Worm (Caenorhabditis elegans): ENCODE results near the gene C04F6.9.

The C04F6.9 gene

DNA sequence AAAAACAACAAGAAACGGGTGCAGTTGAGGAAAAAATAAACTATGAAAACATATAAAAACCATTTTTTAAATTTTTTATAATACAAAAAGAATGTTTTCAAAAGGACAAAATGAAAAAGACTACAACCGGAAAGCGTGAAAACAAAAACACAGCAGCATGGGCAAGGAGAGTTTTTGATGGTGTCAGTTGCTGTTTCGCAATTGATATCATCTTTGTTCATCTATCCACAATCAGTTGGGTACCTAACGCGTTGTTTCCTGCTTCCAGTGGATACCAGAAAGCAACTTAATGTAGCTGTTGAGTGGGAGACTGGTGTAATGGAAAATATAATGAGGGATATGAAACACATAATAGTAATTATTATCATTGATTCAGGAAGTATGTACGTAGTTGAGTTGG is 38.0 kb downstream of the C04F6.9 start:
- TF ChIP-seq ama-1 (optimal IDR thresholded peaks at IDR 0.05) (no peak), hmbx-1 (tag; optimal IDR thresholded peaks at IDR 0.05) (no peak), F13C5.2 (tag; optimal IDR thresholded peaks at IDR 0.05) (no peak), flt-1 (GFP tag; IDR thresholded peaks at IDR 0.05) (no peak), scrt-1 (GFP tag; IDR thresholded peaks at IDR 0.05) (no peak), sea-1 (GFP tag; conservative IDR thresholded peaks at IDR 0.05) (no peak), hmg-4 (GFP tag; optimal IDR thresholded peaks at IDR 0.05) (no peak), tbx-37 (GFP tag; conservative IDR thresholded peaks at IDR 0.05) (no peak), tra-4 (tag; optimal IDR thresholded peaks at IDR 0.05) (no peak), ceh-13 (GFP tag; optimal IDR thresholded peaks at IDR 0.05) (no peak), ets-7 (tag; optimal IDR thresholded peaks at IDR 0.05) (no peak), pes-1 (GFP tag; IDR thresholded peaks at IDR 0.05) (no peak), tbx-11 (GFP tag; IDR thresholded peaks at IDR 0.05) (no peak), hnd-1 (tag; optimal IDR thresholded peaks at IDR 0.05) (no peak), aly-1 (tag; optimal IDR thresholded peaks at IDR 0.05) (no peak), ceh-36 (tag; optimal IDR thresholded peaks at IDR 0.05) (no peak), B0310.2 (tag; optimal IDR thresholded peaks at IDR 0.05) (no peak)

DNA sequence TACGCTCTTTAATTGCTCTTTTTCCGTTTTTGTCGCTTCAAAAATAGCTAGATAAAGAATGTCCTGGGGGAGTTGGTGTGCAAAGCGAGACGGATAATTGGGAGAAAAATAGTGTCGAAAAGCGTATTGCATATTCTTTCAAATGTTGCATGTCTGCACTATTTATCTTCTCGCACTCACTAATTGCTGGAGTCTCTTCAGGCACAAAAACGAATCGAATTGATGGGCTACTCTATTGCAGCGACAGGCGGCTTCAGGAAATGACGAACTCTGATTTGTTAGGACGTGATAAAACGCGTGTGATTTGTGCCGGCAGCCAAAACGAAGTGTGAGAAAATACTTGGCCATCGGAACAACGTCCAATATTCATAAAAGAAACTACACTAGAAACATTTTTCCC is 38.5 kb downstream of the C04F6.9 start:
- TF ChIP-seq B0310.2 (tag; optimal IDR thresholded peaks at IDR 0.05) (no peak), ceh-13 (GFP tag; optimal IDR thresholded peaks at IDR 0.05) (no peak), tbx-37 (GFP tag; conservative IDR thresholded peaks at IDR 0.05) (no peak), hmg-4 (GFP tag; optimal IDR thresholded peaks at IDR 0.05) (no peak), flt-1 (GFP tag; IDR thresholded peaks at IDR 0.05) (no peak), tbx-11 (GFP tag; IDR thresholded peaks at IDR 0.05) (no peak), ets-7 (tag; optimal IDR thresholded peaks at IDR 0.05) (no peak), hnd-1 (tag; optimal IDR thresholded peaks at IDR 0.05) (no peak), scrt-1 (GFP tag; IDR thresholded peaks at IDR 0.05) (no peak), F13C5.2 (tag; optimal IDR thresholded peaks at IDR 0.05) (no peak), hmbx-1 (tag; optimal IDR thresholded peaks at IDR 0.05) (no peak), sea-1 (GFP tag; conservative IDR thresholded peaks at IDR 0.05) (no peak), tra-4 (tag; optimal IDR thresholded peaks at IDR 0.05) (no peak), pes-1 (GFP tag; IDR thresholded peaks at IDR 0.05) (no peak), ceh-36 (tag; optimal IDR thresholded peaks at IDR 0.05) (no peak), ama-1 (optimal IDR thresholded peaks at IDR 0.05) (no peak), aly-1 (tag; optimal IDR thresholded peaks at IDR 0.05) (no peak)

DNA sequence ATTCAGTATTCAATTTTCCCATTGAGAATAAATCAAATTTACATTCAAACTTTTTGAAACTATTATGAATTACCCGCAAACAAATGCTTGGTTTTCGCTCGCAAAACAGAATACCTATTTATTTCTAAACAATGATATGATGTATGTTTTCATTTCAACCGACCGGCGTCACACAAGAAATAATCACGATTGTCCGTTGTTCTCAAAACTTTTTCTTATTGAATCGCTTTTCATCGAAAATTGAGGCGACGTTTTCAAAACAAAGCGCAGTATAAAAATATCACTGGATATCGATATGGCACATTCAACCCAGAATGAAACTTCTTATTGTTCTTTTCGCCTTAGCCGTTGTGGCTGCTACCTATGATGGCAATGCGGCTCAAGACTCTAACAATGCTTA is 39.7 kb downstream of the C04F6.9 start, which contains the start of gene ZK813.3:
ZK813.3 (plus strand) TSS at position 301 of the 400 bp plus-strand sequence.
- TF ChIP-seq flt-1 (GFP tag; IDR thresholded peaks at IDR 0.05) (no peak), tbx-37 (GFP tag; conservative IDR thresholded peaks at IDR 0.05) (no peak), B0310.2 (tag; optimal IDR thresholded peaks at IDR 0.05) (no peak), hmbx-1 (tag; optimal IDR thresholded peaks at IDR 0.05) (no peak), ama-1 (optimal IDR thresholded peaks at IDR 0.05) (no peak), scrt-1 (GFP tag; IDR thresholded peaks at IDR 0.05) (no peak)

DNA sequence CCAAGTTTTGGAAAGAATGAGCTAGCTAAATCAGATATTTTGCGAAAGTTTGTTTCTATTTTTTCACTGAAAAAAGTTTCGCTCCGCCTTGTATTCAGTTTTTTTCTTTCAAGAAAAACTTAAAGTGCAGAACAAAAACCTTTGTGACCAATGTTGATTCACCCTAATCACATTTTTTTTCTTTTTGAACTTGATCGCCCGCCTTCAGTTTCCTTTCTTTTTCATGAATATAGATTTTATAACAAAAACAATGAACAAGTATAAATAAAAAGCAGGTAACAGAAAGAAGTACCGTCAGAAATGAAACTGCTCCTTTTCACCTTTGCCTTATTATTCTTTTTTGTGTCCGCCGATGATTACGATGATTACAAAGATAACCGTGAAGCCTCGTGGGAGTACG is 41.7 kb downstream of the C04F6.9 start, which contains the start of gene ZK813.2:
ZK813.2 (plus strand) TSS at position 301 of the 400 bp plus-strand sequence.
- TF ChIP-seq aly-1 (tag; optimal IDR thresholded peaks at IDR 0.05) (no peak), tra-4 (tag; optimal IDR thresholded peaks at IDR 0.05) (no peak), hnd-1 (tag; optimal IDR thresholded peaks at IDR 0.05) (no peak), F13C5.2 (tag; optimal IDR thresholded peaks at IDR 0.05) (no peak), hmg-4 (GFP tag; optimal IDR thresholded peaks at IDR 0.05) (no peak), ceh-36 (tag; optimal IDR thresholded peaks at IDR 0.05) (no peak), ets-7 (tag; optimal IDR thresholded peaks at IDR 0.05) (no peak), ceh-13 (GFP tag; optimal IDR thresholded peaks at IDR 0.05) (no peak), B0310.2 (tag; optimal IDR thresholded peaks at IDR 0.05) (no peak), tbx-37 (GFP tag; conservative IDR thresholded peaks at IDR 0.05) (no peak), ama-1 (optimal IDR thresholded peaks at IDR 0.05) (no peak), hmbx-1 (tag; optimal IDR thresholded peaks at IDR 0.05) (no peak), sea-1 (GFP tag; conservative IDR thresholded peaks at IDR 0.05) (no peak), scrt-1 (GFP tag; IDR thresholded peaks at IDR 0.05) (no peak), tbx-11 (GFP tag; IDR thresholded peaks at IDR 0.05) (no peak), flt-1 (GFP tag; IDR thresholded peaks at IDR 0.05) (no peak), pes-1 (GFP tag; IDR thresholded peaks at IDR 0.05) (no peak)

- TF ChIP-seq pes-1 (GFP tag; IDR thresholded peaks at IDR 0.05), result no peak
- no peak for TF ChIP-seq sea-1 (GFP tag; conservative IDR thresholded peaks at IDR 0.05)
- no peak for TF ChIP-seq aly-1 (tag; optimal IDR thresholded peaks at IDR 0.05)
- no peak for TF ChIP-seq ets-7 (tag; optimal IDR thresholded peaks at IDR 0.05)
- no peak for TF ChIP-seq ceh-36 (tag; optimal IDR thresholded peaks at IDR 0.05)
- TF ChIP-seq tbx-11 (GFP tag; IDR thresholded peaks at IDR 0.05), result no peak
- TF ChIP-seq ceh-13 (GFP tag; optimal IDR thresholded peaks at IDR 0.05), result no peak
- TF ChIP-seq scrt-1 (GFP tag; IDR thresholded peaks at IDR 0.05), result no peak
- no peak for TF ChIP-seq B0310.2 (tag; optimal IDR thresholded peaks at IDR 0.05)
- no peak for TF ChIP-seq hmbx-1 (tag; optimal IDR thresholded peaks at IDR 0.05)
- no peak for TF ChIP-seq F13C5.2 (tag; optimal IDR thresholded peaks at IDR 0.05)
Observed at ce11 chrX:3444514-3444913, 42.7 kb downstream of the C04F6.9 start, which contains the start of gene ZK813.7. Gene ZK813.7 (plus strand): TSS chrX:3444814.

- TF ChIP-seq tbx-11 (GFP tag; IDR thresholded peaks at IDR 0.05) (no peak), F13C5.2 (tag; optimal IDR thresholded peaks at IDR 0.05) (no peak)
Observed at ce11 chrX:3446011-3446410, 44.2 kb downstream of the C04F6.9 start, which contains the start of gene ZK813.1. Gene ZK813.1 (plus strand): TSS chrX:3446311.

- TF ChIP-seq hmg-4 (GFP tag; optimal IDR thresholded peaks at IDR 0.05), result no peak
- TF ChIP-seq aly-1 (tag; optimal IDR thresholded peaks at IDR 0.05), result no peak
- no peak for TF ChIP-seq ceh-13 (GFP tag; optimal IDR thresholded peaks at IDR 0.05)
- no peak for TF ChIP-seq hnd-1 (tag; optimal IDR thresholded peaks at IDR 0.05)
- no peak for TF ChIP-seq F13C5.2 (tag; optimal IDR thresholded peaks at IDR 0.05)
- TF ChIP-seq flt-1 (GFP tag; IDR thresholded peaks at IDR 0.05), result no peak
- no peak for TF ChIP-seq scrt-1 (GFP tag; IDR thresholded peaks at IDR 0.05)
- TF ChIP-seq sea-1 (GFP tag; conservative IDR thresholded peaks at IDR 0.05), result no peak
- no peak for TF ChIP-seq hmbx-1 (tag; optimal IDR thresholded peaks at IDR 0.05)
Observed at ce11 chrX:3451122-3451521, 49.3 kb downstream of the C04F6.9 start, which contains the start of gene ZK813.5. Gene ZK813.5 (minus strand): TSS chrX:3451222.
